Worm (Caenorhabditis elegans): ENCODE data around the gene C06E4.1.
"Not testable (repeated sequence)": the region's sequence is repeated elsewhere in the genome, so short reads cannot be mapped to it uniquely, and the experiment has no call there.

C06E4.1 gene

DNA sequence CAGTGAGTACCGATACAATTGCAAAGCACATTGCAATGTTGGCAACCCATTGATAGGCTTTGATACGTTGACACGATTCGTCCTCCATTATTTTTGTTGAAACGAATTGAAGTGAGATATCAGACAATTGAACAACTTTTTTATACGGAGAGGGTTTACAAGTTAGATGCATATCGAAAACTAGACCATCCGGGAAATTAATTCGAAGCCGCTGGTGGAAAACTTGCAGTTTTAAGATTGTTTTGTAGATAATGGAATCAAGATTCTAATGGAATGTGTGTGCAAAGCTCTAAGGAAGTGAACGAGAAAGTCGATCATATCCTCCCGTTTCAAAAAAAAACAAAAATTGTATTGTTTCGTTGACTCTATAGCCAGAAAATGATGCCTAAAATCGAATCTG is 36.5 kb upstream of the C06E4.1 start, which contains the start of gene col-114:
TSS of gene col-114 (minus strand) at position 101 of the 400 bp plus-strand sequence.
- TF ChIP-seq unc-62 (GFP tag; optimal IDR thresholded peaks at IDR 0.05) (no peak), drap-1 (GFP tag; optimal IDR thresholded peaks at IDR 0.05) (no peak), nhr-2 (tag; optimal IDR thresholded peaks at IDR 0.05) (no peak), sptf-1 (tag; optimal IDR thresholded peaks at IDR 0.05) (no peak), nhr-28 (tag; optimal IDR thresholded peaks at IDR 0.05) (no peak), elt-3 (tag; optimal IDR thresholded peaks at IDR 0.05) (no peak), cnd-1 (tag; optimal IDR thresholded peaks at IDR 0.05) (no peak), ztf-11 (tag; optimal IDR thresholded peaks at IDR 0.05) (no peak), sem-2 (GFP tag; optimal IDR thresholded peaks at IDR 0.05) (no peak), hlh-1 (tag; optimal IDR thresholded peaks at IDR 0.05) (no peak), mab-5 (tag; optimal IDR thresholded peaks at IDR 0.05) (no peak), lin-32 (GFP tag; optimal IDR thresholded peaks at IDR 0.05) (no peak), unc-120 (tag; optimal IDR thresholded peaks at IDR 0.05; ENCODE audit: poor library complexity, severe bottlenecking) (no peak)

DNA sequence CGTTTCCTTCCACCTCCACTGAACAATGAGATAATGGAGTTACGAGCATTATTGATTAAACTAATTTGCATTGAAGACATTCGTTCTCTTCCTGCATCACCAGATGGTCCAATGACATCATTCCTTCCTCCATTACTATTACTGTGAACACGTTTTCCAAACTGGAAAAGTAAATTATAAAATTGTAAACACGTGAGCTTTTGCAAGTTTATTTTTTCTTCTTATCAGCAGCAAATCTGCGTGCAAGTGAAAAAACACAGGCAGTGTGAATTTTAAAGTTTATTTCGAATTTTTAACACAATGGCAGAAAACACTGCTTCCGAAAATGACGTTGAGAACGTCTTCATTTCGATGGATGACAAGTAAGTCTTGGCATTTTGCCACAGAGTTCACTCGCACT is 35.8 kb upstream of the C06E4.1 start, which contains the start of gene D2024.1:
TSS of gene D2024.1 (plus strand) at position 301 of the 400 bp plus-strand sequence.
- not testable (repeated sequence) for TF ChIP-seq ham-2 (GFP tag; optimal IDR thresholded peaks at IDR 0.05); ceh-83 (GFP tag; optimal IDR thresholded peaks at IDR 0.05); pha-4 (tag; optimal IDR thresholded peaks at IDR 0.05)

DNA sequence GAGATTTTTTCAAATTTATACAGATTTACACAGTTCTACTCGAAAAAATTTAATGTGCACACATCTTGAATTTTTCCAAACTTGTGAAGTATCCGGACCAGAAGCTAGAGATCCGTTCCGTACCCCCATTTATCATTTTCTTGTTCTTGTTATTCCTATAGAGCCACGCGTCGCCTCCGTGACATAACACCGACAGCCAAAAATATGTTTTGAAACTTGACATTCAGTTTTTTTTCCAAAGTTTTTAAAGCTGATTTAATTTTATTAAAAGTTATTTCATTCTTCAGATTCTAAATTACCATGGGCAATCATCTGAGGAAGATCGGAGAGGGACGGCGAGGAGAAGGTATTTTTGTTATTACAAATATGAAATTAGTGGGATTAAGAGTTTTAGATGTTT is 32.9 kb upstream of the C06E4.1 start, which contains the start of gene D2024.18:
TSS of gene D2024.18 (plus strand) at position 301 of the 400 bp plus-strand sequence.
- TF ChIP-seq nhr-2 (tag; optimal IDR thresholded peaks at IDR 0.05): no peak
- no peak for TF ChIP-seq tbx-8 (GFP tag; optimal IDR thresholded peaks at IDR 0.05)
- no peak for TF ChIP-seq ces-1 (GFP tag; optimal IDR thresholded peaks at IDR 0.05)
- no peak for TF ChIP-seq ztf-11 (tag; optimal IDR thresholded peaks at IDR 0.05)
- TF ChIP-seq unc-39 (tag; optimal IDR thresholded peaks at IDR 0.05): no peak
- TF ChIP-seq drap-1 (GFP tag; optimal IDR thresholded peaks at IDR 0.05): no peak
- TF ChIP-seq hlh-1 (tag; optimal IDR thresholded peaks at IDR 0.05): no peak
- no peak for TF ChIP-seq M03D4.4 (tag; optimal IDR thresholded peaks at IDR 0.05)
- no peak for TF ChIP-seq elt-1 (tag; optimal IDR thresholded peaks at IDR 0.05; ENCODE audit: borderline replicate concordance, insufficient read depth)
- no peak for TF ChIP-seq ceh-43 (GFP tag; optimal IDR thresholded peaks at IDR 0.05)
- TF ChIP-seq mab-5 (tag; optimal IDR thresholded peaks at IDR 0.05): no peak
- TF ChIP-seq unc-62 (GFP tag; optimal IDR thresholded peaks at IDR 0.05): no peak
- TF ChIP-seq blmp-1 (tag; optimal IDR thresholded peaks at IDR 0.05): no peak

DNA sequence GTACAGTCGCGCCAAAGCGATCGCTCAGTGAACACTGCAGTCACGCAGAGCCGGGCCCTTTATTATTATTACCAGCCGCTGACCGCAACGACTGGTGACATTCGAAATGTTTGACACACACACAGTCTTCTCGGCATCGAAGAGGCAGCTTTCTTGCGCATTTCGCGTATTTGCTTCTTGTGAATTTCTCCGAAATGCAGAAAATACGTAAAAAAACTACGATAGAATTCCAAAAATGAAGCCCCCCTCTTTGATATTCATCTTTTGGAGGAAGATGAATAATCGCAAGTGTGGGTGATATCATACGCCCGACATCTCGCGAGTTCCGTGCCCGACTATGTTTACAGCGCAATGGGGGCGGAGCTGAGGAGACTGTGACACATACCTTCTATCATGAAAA is 29.8 kb upstream of the C06E4.1 start:
- no peak for TF ChIP-seq lsy-2 (tag; optimal IDR thresholded peaks at IDR 0.05)
- no peak for TF ChIP-seq ceh-83 (GFP tag; optimal IDR thresholded peaks at IDR 0.05)
- no peak for TF ChIP-seq unc-62 (GFP tag; optimal IDR thresholded peaks at IDR 0.05)
- no peak for TF ChIP-seq elt-3 (tag; optimal IDR thresholded peaks at IDR 0.05)
- no peak for TF ChIP-seq ztf-11 (tag; optimal IDR thresholded peaks at IDR 0.05)
- TF ChIP-seq zip-8 (tag; optimal IDR thresholded peaks at IDR 0.05): no peak
- TF ChIP-seq ceh-43 (GFP tag; optimal IDR thresholded peaks at IDR 0.05): no peak
- TF ChIP-seq snpc-4 (tag; optimal IDR thresholded peaks at IDR 0.05): no peak
- TF ChIP-seq ceh-39 (tag; optimal IDR thresholded peaks at IDR 0.05): no peak
- TF ChIP-seq drap-1 (GFP tag; optimal IDR thresholded peaks at IDR 0.05): no peak
- no peak for TF ChIP-seq nhr-76 (tag; optimal IDR thresholded peaks at IDR 0.05)
- no peak for TF ChIP-seq blmp-1 (tag; optimal IDR thresholded peaks at IDR 0.05)
- no peak for TF ChIP-seq elt-1 (tag; optimal IDR thresholded peaks at IDR 0.05; ENCODE audit: borderline replicate concordance, insufficient read depth)
- TF ChIP-seq sptf-1 (tag; optimal IDR thresholded peaks at IDR 0.05): no peak
- TF ChIP-seq cnd-1 (tag; optimal IDR thresholded peaks at IDR 0.05): no peak

DNA sequence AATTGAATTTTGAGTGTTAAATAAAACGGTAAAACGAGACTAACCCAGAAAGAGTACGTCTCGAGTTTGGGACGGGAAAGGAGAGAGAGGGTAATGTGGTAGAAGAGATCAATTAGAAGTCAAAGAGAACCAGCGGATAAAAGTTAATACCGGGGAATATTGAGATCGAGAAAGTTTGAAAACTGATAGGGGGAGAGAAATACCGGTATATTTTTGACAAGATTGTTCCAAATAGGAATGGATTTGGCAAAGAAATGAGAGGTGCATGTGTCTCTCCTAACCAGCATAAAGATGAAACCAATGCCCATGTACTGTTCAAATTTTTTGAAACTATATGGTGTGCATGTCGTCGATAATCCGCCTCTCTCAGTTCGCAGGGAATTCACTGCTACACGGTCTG is 28.4 kb upstream of the C06E4.1 start, which contains the start of gene C06E4.5:
TSS of gene C06E4.5 (plus strand) at position 301 of the 400 bp plus-strand sequence.
- not testable (repeated sequence) for TF ChIP-seq lin-32 (GFP tag; optimal IDR thresholded peaks at IDR 0.05); zip-8 (tag; optimal IDR thresholded peaks at IDR 0.05); nhr-237 (tag; optimal IDR thresholded peaks at IDR 0.05)

DNA sequence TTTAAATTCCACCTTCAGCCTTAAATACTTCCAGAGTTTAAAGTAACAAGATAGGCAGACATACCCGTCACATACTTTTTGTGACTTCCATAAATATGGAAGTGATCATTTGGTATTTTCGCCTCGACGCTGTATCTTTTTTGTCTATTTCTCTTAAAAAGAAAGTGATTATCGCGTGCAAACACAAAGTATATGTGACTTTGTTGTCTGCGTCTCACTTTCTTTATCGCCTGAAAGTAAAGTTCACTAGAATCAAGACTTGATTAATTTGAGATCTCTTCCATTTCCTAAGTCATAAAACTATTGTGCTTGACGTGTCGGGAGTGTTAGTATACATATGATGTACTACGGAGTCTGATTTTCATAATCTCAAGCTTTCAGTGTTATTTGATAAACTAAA is 24.8 kb upstream of the C06E4.1 start, which contains the start of gene C06E4.6:
TSS of gene C06E4.6 (minus strand) at position 51 of the 400 bp plus-strand sequence.
- TF ChIP-seq ceh-43 (GFP tag; optimal IDR thresholded peaks at IDR 0.05) (no peak), hlh-1 (tag; optimal IDR thresholded peaks at IDR 0.05) (no peak), nhr-12 (tag; optimal IDR thresholded peaks at IDR 0.05) (no peak), pha-4 (tag; optimal IDR thresholded peaks at IDR 0.05) (no peak), mls-2 (tag; optimal IDR thresholded peaks at IDR 0.05) (no peak), elt-3 (tag; optimal IDR thresholded peaks at IDR 0.05) (no peak), mep-1 (tag; optimal IDR thresholded peaks at IDR 0.05) (no peak), ham-2 (GFP tag; optimal IDR thresholded peaks at IDR 0.05) (no peak), ces-1 (GFP tag; optimal IDR thresholded peaks at IDR 0.05) (no peak), snpc-4 (tag; optimal IDR thresholded peaks at IDR 0.05) (no peak), lin-32 (GFP tag; optimal IDR thresholded peaks at IDR 0.05) (no peak), tbx-8 (GFP tag; optimal IDR thresholded peaks at IDR 0.05) (no peak), unc-62 (GFP tag; optimal IDR thresholded peaks at IDR 0.05) (no peak), ceh-39 (tag; optimal IDR thresholded peaks at IDR 0.05) (no peak)

Measured in whole organism, mixed stage, embryonic.